Fruit fly (Drosophila melanogaster) whole organism, prepupa: Measurements from ENCODE around the gene SdicC.
A peak's percentile ranks its signal among the peaks of the same experiment; 100 is the strongest.

Experiments
- CG10631 ChIP-seq: fragments of 200-800 bp; sonication (Bioruptor generic); optimal IDR thresholded peaks from 2 replicates; lab custom pipeline; 2016; ENCODE audit warnings: missing biosample characterization, missing genetic modification characterization
- CG10669 ChIP-seq: fragments of 200-800 bp; sonication (Bioruptor generic); optimal IDR thresholded peaks from 3 replicates; lab custom pipeline; 2018; ENCODE audit warnings: missing biosample characterization, mild to moderate bottlenecking, missing genetic modification characterization, moderate library complexity
- CG11294 ChIP-seq: fragments of 200-800 bp; sonication (Bioruptor generic); IDR thresholded peaks from 2 replicates; pipeline ENCODE4 v1.3.6; 2022; ENCODE audit warnings: missing biosample characterization, missing genetic modification characterization
- CG11902 ChIP-seq: fragments of 200-800 bp; sonication (Bioruptor generic); optimal IDR thresholded peaks from 3 replicates; lab custom pipeline; 2016; ENCODE audit warnings: missing biosample characterization, missing genetic modification characterization
- CG15336 ChIP-seq: fragments of 200-800 bp; sonication (Bioruptor generic); IDR thresholded peaks from 2 replicates; pipeline ENCODE4 v1.3.6; 2022; ENCODE audit warnings: missing biosample characterization, missing genetic modification characterization
- CG1621 ChIP-seq: fragments of 200-800 bp; sonication (Bioruptor generic); optimal IDR thresholded peaks from 3 replicates; lab custom pipeline; 2018; ENCODE audit warnings: missing biosample characterization, mild to moderate bottlenecking, missing genetic modification characterization
- CG16779 ChIP-seq: fragments of 200-800 bp; sonication (Bioruptor generic); optimal IDR thresholded peaks from 3 replicates; lab custom pipeline; 2017; ENCODE audit warnings: missing biosample characterization, mild to moderate bottlenecking, missing genetic modification characterization
- CG3032 ChIP-seq: fragments of 200-800 bp; optimal IDR thresholded peaks from 2 replicates; lab custom pipeline; 2019; ENCODE audit warnings: missing biosample characterization, mild to moderate bottlenecking, missing genetic modification characterization, moderate library complexity
- CG31627 ChIP-seq: fragments of 200-800 bp; sonication (Bioruptor generic); optimal IDR thresholded peaks from 3 replicates; lab custom pipeline; 2016; ENCODE audit warnings: missing biosample characterization, missing genetic modification characterization
- CG32006 ChIP-seq: fragments of 200-800 bp; sonication (Bioruptor generic); optimal IDR thresholded peaks from 3 replicates; lab custom pipeline; 2017; ENCODE audit warnings: missing biosample characterization, mild to moderate bottlenecking, missing genetic modification characterization
- CG34406 ChIP-seq: fragments of 200-800 bp; sonication (Bioruptor generic); optimal IDR thresholded peaks from 3 replicates; lab custom pipeline; 2016; ENCODE audit warnings: missing biosample characterization, missing genetic modification characterization
- CG3919 ChIP-seq: fragments of 200-800 bp; sonication (Bioruptor generic); optimal IDR thresholded peaks from 3 replicates; lab custom pipeline; 2016; ENCODE audit warnings: missing biosample characterization, missing genetic modification characterization
- CG6163 ChIP-seq: fragments of 200-800 bp; sonication (Bioruptor generic); IDR thresholded peaks from 3 replicates; pipeline ENCODE4 v1.3.6; 2022; ENCODE audit warnings: missing biosample characterization, missing genetic modification characterization
- CG6276 ChIP-seq: fragments of 200-800 bp; sonication (Bioruptor generic); optimal IDR thresholded peaks from 2 replicates; lab custom pipeline; 2017; ENCODE audit warnings: missing biosample characterization, mild to moderate bottlenecking, missing genetic modification characterization
- CG6792 ChIP-seq: fragments of 200-800 bp; sonication (Bioruptor generic); optimal IDR thresholded peaks from 3 replicates; lab custom pipeline; 2016; ENCODE audit warnings: missing biosample characterization, missing genetic modification characterization
- CG6808 ChIP-seq: fragments of 200-800 bp; sonication (Bioruptor generic); optimal IDR thresholded peaks from 3 replicates; lab custom pipeline; 2017; ENCODE audit warnings: missing biosample characterization, missing genetic modification characterization, mild to moderate bottlenecking, moderate library complexity, missing genetic modification reagents
- CG7368 ChIP-seq: fragments of 200-800 bp; sonication (Bioruptor generic); optimal IDR thresholded peaks from 3 replicates; lab custom pipeline; 2016; ENCODE audit warnings: missing biosample characterization, missing genetic modification characterization
- CG8119 ChIP-seq: fragments of 200-800 bp; sonication (Bioruptor generic); IDR thresholded peaks from 3 replicates; pipeline ENCODE4 v1.3.6; 2022; ENCODE audit warnings: missing biosample characterization, missing genetic modification characterization
- CG8319 ChIP-seq: fragments of 200-800 bp; sonication (Bioruptor generic); optimal IDR thresholded peaks from 3 replicates; lab custom pipeline; 2016; ENCODE audit warnings: missing biosample characterization, missing genetic modification characterization
- CG8632 ChIP-seq: fragments of 200-800 bp; sonication (Bioruptor generic); optimal IDR thresholded peaks from 3 replicates; lab custom pipeline; 2016; ENCODE audit warnings: missing biosample characterization, missing genetic modification characterization
- Eip75B ChIP-seq: fragments of 200-800 bp; sonication (Bioruptor generic); optimal IDR thresholded peaks from 3 replicates; lab custom pipeline; 2016; ENCODE audit warnings: missing biosample characterization, missing genetic modification characterization
- Eip78C ChIP-seq: fragments of 200-800 bp; sonication (Bioruptor generic); peaks from one replicate; lab custom pipeline; 2016; ENCODE audit warnings: missing biosample characterization, missing genetic modification characterization
- Eip93F ChIP-seq: fragments of 200-800 bp; sonication (Bioruptor generic); optimal IDR thresholded peaks from 2 replicates; lab custom pipeline; 2016; ENCODE audit warnings: missing biosample characterization, mild to moderate bottlenecking, missing genetic modification characterization
- Ets96B ChIP-seq: fragments of 200-800 bp; optimal IDR thresholded peaks from 2 replicates; lab custom pipeline; 2019; ENCODE audit warnings: missing biosample characterization, mild to moderate bottlenecking, missing genetic modification characterization, moderate library complexity
- Gug ChIP-seq: fragments of 200-800 bp; sonication (Bioruptor generic); IDR thresholded peaks from 2 replicates; pipeline ENCODE4 v1.3.6; 2022; ENCODE audit warnings: missing biosample characterization, missing genetic modification characterization
- Hr38 ChIP-seq: sonication (Bioruptor generic); optimal IDR thresholded peaks from 2 replicates; lab custom pipeline; 2016; ENCODE audit warnings: missing biosample characterization, missing genetic modification characterization
- Hr39 ChIP-seq: fragments of 200-800 bp; sonication (Bioruptor generic); optimal IDR thresholded peaks from 2 replicates; lab custom pipeline; 2016; ENCODE audit warnings: missing biosample characterization, missing genetic modification characterization
- Hr4 ChIP-seq: fragments of 200-800 bp; sonication (Bioruptor generic); optimal IDR thresholded peaks from 3 replicates; lab custom pipeline; 2016; ENCODE audit warnings: missing biosample characterization, missing genetic modification characterization
- Met ChIP-seq: fragments of 200-800 bp; sonication (Bioruptor generic); optimal IDR thresholded peaks from 3 replicates; lab custom pipeline; 2016; ENCODE audit warnings: missing biosample characterization, missing genetic modification characterization
- OdsH ChIP-seq: fragments of 200-800 bp; sonication (Bioruptor generic); optimal IDR thresholded peaks from 3 replicates; lab custom pipeline; 2016; ENCODE audit warnings: missing biosample characterization, missing genetic modification characterization
- Smox ChIP-seq: fragments of 200-800 bp; sonication (Bioruptor generic); optimal IDR thresholded peaks from 3 replicates; lab custom pipeline; 2016; ENCODE audit warnings: missing biosample characterization, missing genetic modification characterization
- Sox14 ChIP-seq: fragments of 200-800 bp; sonication (Bioruptor generic); optimal IDR thresholded peaks from 3 replicates; lab custom pipeline; 2016; ENCODE audit warnings: missing biosample characterization, missing genetic modification characterization
- achi ChIP-seq: fragments of 200-800 bp; sonication (Bioruptor generic); optimal IDR thresholded peaks from 3 replicates; lab custom pipeline; 2016; ENCODE audit warnings: missing biosample characterization, missing genetic modification characterization
- acj6 ChIP-seq: fragments of 200-800 bp; sonication (Bioruptor generic); optimal IDR thresholded peaks from 3 replicates; lab custom pipeline; 2016; ENCODE audit warnings: missing biosample characterization, missing genetic modification characterization
- cyc ChIP-seq: fragments of 200-800 bp; sonication (Bioruptor generic); optimal IDR thresholded peaks from 3 replicates; lab custom pipeline; 2016; ENCODE audit warnings: missing biosample characterization, missing genetic modification characterization
- eg ChIP-seq: fragments of 200-800 bp; sonication (Bioruptor generic); IDR thresholded peaks from 3 replicates; pipeline ENCODE4 v1.3.6; 2022; ENCODE audit warnings: missing biosample characterization, missing genetic modification characterization
- esn ChIP-seq: fragments of 200-800 bp; sonication (Bioruptor generic); optimal IDR thresholded peaks from 2 replicates; lab custom pipeline; 2016; ENCODE audit warnings: missing biosample characterization, mild to moderate bottlenecking, missing genetic modification characterization, moderate library complexity
- fd59A ChIP-seq: fragments of 200-800 bp; sonication (Bioruptor generic); optimal IDR thresholded peaks from 2 replicates; lab custom pipeline; 2017; ENCODE audit warnings: missing biosample characterization, mild to moderate bottlenecking, missing genetic modification characterization, missing genetic modification reagents
- fd85E ChIP-seq: fragments of 200-800 bp; sonication (Bioruptor generic); optimal IDR thresholded peaks from 3 replicates; lab custom pipeline; 2016; ENCODE audit warnings: missing biosample characterization, missing genetic modification characterization
- lz ChIP-seq: fragments of 200-800 bp; sonication (Bioruptor generic); optimal IDR thresholded peaks from 3 replicates; lab custom pipeline; 2016; ENCODE audit warnings: missing biosample characterization, missing genetic modification characterization
- net ChIP-seq: fragments of 200-800 bp; sonication (Bioruptor generic); optimal IDR thresholded peaks from 3 replicates; lab custom pipeline; 2016; ENCODE audit warnings: missing biosample characterization, missing genetic modification characterization
- pdm3 ChIP-seq: fragments of 200-800 bp; sonication (Bioruptor generic); optimal IDR thresholded peaks from 3 replicates; lab custom pipeline; 2016; ENCODE audit warnings: missing biosample characterization, missing genetic modification characterization
- spab ChIP-seq: fragments of 200-800 bp; sonication (Bioruptor generic); optimal IDR thresholded peaks from 2 replicates; lab custom pipeline; 2017; ENCODE audit warnings: missing biosample characterization, mild to moderate bottlenecking, missing genetic modification characterization, missing genetic modification reagents
- ss ChIP-seq, 2 experiments: fragments of 200-800 bp; sonication (Bioruptor generic); optimal IDR thresholded peaks; 2 replicates in 1 of 2; 3 replicates in 1 of 2; lab custom pipeline; 2017 to 2018; ENCODE audit warnings: mild to moderate bottlenecking in 2 of 2, missing biosample characterization in 2 of 2, missing genetic modification characterization in 2 of 2, moderate library complexity in 1 of 2
- topi ChIP-seq: fragments of 200-800 bp; sonication (Bioruptor generic); optimal IDR thresholded peaks from 3 replicates; lab custom pipeline; 2016; ENCODE audit warnings: missing biosample characterization, missing genetic modification characterization

Gene SdicC

DNA sequence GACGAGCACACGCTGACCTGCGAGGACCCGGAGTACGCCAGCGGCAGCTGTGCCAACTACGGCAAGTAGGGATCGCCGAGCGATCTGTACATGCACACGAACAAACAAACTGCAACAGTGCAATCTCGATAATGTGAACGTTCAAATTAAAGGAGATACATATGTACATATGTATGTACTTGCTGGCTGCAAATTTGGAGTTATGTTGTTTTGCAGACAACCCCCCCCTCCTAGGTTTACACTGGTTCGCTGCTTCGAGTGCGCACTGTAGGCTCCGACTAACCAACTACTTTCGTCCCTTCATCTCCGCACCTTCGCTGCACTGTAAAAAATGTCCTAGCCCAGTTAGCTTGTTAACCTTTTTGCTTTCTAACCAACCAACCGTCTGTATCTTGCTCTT lies 30.7 kb upstream of the SdicC start:
- TF ChIP-seq CG32006 (GFP tag; lab: Kevin White, UChicago) (peak; percentile 28), Hr4 (GFP tag; lab: Kevin White, UChicago) (peak; percentile 20), Eip78C (peak; percentile 43), esn (GFP tag; lab: Kevin White, UChicago) (peak; percentile 20), Eip93F (GFP tag; lab: Kevin White, UChicago) (no peak), lz (GFP tag; lab: Kevin White, UChicago) (peak; percentile 28), eg (GFP tag; lab: Robert Waterston, UW) (peak; percentile 59; the same call in 2 of the 3 replicates), OdsH (GFP tag; lab: Kevin White, UChicago) (peak; percentile 41), CG6792 (GFP tag; lab: Kevin White, UChicago) (peak; percentile 31), CG7368 (no peak), CG6808 (GFP tag; lab: Kevin White, UChicago) (no peak), ss (GFP tag; optimal IDR thresholded peaks at IDR 0.05; lab: Kevin White, UChicago) (no peak), Hr39 (GFP tag; lab: Kevin White, UChicago) (peak; percentile 30), achi (peak; percentile 32), fd59A (GFP tag; lab: Kevin White, UChicago) (peak; percentile 35), Sox14 (GFP tag; lab: Kevin White, UChicago) (peak; percentile 26), CG34406 (no peak), CG10631 (GFP tag; lab: Kevin White, UChicago) (peak; percentile 25), CG11294 (GFP tag; lab: Robert Waterston, UW) (no peak), CG16779 (no peak), CG8319 (GFP tag; lab: Kevin White, UChicago) (peak; percentile 12), Met (GFP tag; lab: Kevin White, UChicago) (no peak), CG3919 (GFP tag; lab: Kevin White, UChicago) (peak; percentile 55), Smox (GFP tag; lab: Kevin White, UChicago) (no peak), CG31627 (GFP tag; lab: Kevin White, UChicago) (peak; percentile 22), CG6163 (GFP tag; lab: Robert Waterston, UW) (peak; percentile 69), CG1621 (tag; lab: Kevin White, UChicago) (no peak), Gug (GFP tag; lab: Robert Waterston, UW) (no peak), Eip75B (peak; percentile 11), CG8119 (GFP tag; lab: Robert Waterston, UW) (peak; percentile 50; the same call in 1 of the 3 replicates), Hr38 (no peak), CG15336 (GFP tag; lab: Robert Waterston, UW) (0 out of 2 replicates have a peak, but pooled peaks have one; percentile 28), CG6276 (GFP tag; lab: Kevin White, UChicago) (no peak), acj6 (peak; percentile 31), CG3032 (tag; lab: Kevin White, UChicago) (peak; percentile 27), topi (GFP tag; lab: Kevin White, UChicago) (peak; percentile 13), CG11902 (GFP tag; lab: Kevin White, UChicago) (peak; percentile 4), CG10669 (GFP tag; lab: Kevin White, UChicago) (no peak), cyc (peak; percentile 29), net (GFP tag; lab: Kevin White, UChicago) (no peak), pdm3 (peak; percentile 19), fd85E (no peak)

DNA sequence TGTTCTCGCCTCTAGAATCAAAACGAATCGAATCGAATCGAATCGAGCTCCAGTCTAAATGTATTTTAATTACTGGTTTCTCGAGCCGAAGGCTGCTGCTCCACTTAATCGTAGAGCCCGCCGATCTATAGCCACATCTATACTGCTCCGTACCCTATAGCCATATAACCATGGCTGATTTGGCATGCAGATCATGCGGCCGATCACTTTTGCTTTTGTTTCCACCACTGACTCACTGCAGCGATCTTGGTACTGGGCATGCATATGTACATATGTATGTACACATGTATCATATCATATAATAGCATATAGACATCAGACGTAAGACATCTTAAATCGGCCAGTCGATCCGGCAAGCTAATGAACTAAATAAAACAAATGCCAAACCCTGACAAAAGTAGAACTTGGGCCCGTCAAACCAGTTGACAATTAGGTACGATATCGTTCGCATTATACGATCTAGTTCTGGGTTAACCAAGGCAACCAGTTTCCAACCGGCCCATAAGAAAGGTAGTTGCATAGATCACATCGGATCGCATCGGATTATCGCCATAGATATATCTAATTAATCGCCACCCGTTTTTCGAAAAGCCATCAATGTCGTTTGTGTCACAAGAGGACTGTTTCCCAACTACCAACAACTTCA lies 28.3 kb upstream of the SdicC start:
- TF ChIP-seq acj6: no peak
- TF ChIP-seq Hr4 (GFP tag; lab: Kevin White, UChicago): no peak
- TF ChIP-seq spab (GFP tag; lab: Kevin White, UChicago): no peak
- TF ChIP-seq ss (GFP tag; optimal IDR thresholded peaks at IDR 0.05; lab: Kevin White, UChicago): no peak
- TF ChIP-seq Ets96B (tag; lab: Kevin White, UChicago): no peak
- no peak for TF ChIP-seq CG8632
- no peak for TF ChIP-seq CG6163 (GFP tag; lab: Robert Waterston, UW)
